Fruit fly (Drosophila melanogaster): ENCODE results near the gene plh.

dm6 chr3R:4984688-4985087, 26.1 kb downstream of the plh start:
- no peak for TF ChIP-seq NC2β (GFP tag; optimal IDR thresholded peaks at IDR 0.05)
- no peak for TF ChIP-seq CG10543 (GFP tag; optimal IDR thresholded peaks at IDR 0.05)
- no peak for TF ChIP-seq CG13775 (GFP tag; optimal IDR thresholded peaks at IDR 0.05)
- TF ChIP-seq usp (GFP tag; optimal IDR thresholded peaks at IDR 0.05), result no peak
- TF ChIP-seq pb (GFP tag; optimal IDR thresholded peaks at IDR 0.05), result no peak
